Worm (Caenorhabditis elegans) whole organism, L2 larva: Measurements from ENCODE around the gene scl-8.

Source experiments
- F13H6.1 ChIP-seq: sonication (generic microtip); optimal IDR thresholded peaks from 2 replicates; lab custom pipeline; 2016; ENCODE audit warnings: missing genetic modification characterization, missing compliant biosample characterization
- R02D3.7 ChIP-seq: fragments of 150-350 bp; optimal IDR thresholded peaks from 2 replicates; lab custom pipeline; 2014; ENCODE audit warnings: missing biosample characterization, missing genetic modification characterization
- Y55F3AM.14 ChIP-seq: fragments of 200-800 bp; sonication (Bioruptor generic); optimal IDR thresholded peaks from 2 replicates; lab custom pipeline; 2018; ENCODE audit warnings: mild to moderate bottlenecking, missing genetic modification characterization, missing compliant biosample characterization
- ZK546.5 ChIP-seq: sonication (generic microtip); optimal IDR thresholded peaks from 2 replicates; lab custom pipeline; 2017; ENCODE audit warnings: missing biosample characterization, missing genetic modification characterization
- ceh-16 ChIP-seq: fragments of 150-350 bp; optimal IDR thresholded peaks from 2 replicates; lab custom pipeline; 2014; ENCODE audit warnings: missing biosample characterization, missing genetic modification characterization
- dmd-4 ChIP-seq: sonication (generic microtip); optimal IDR thresholded peaks from 2 replicates; lab custom pipeline; 2017; ENCODE audit warnings: missing biosample characterization, missing genetic modification characterization
- elt-1 ChIP-seq: fragments of 150-350 bp; optimal IDR thresholded peaks from 2 replicates; lab custom pipeline; 2014; ENCODE audit warnings: missing biosample characterization, missing genetic modification characterization
- elt-3 ChIP-seq: sonication (generic microtip); optimal IDR thresholded peaks from 2 replicates; lab custom pipeline; 2017; ENCODE audit warnings: missing biosample characterization, missing genetic modification characterization
- lin-11 ChIP-seq: fragments of 150-350 bp; sonication (generic microtip); optimal IDR thresholded peaks from 2 replicates; lab custom pipeline; 2014; ENCODE audit warnings: missing biosample characterization, missing genetic modification characterization, inconsistent platforms, mixed read lengths
- lin-13 ChIP-seq: fragments of 150-350 bp; optimal IDR thresholded peaks from 2 replicates; lab custom pipeline; 2014; ENCODE audit warnings: missing biosample characterization, missing genetic modification reagents, missing genetic modification characterization
- lin-39 ChIP-seq: fragments of 150-350 bp; optimal IDR thresholded peaks from 2 replicates; lab custom pipeline; 2014; ENCODE audit warnings: missing biosample characterization, missing genetic modification reagents, missing genetic modification characterization
- lsy-2 ChIP-seq, 2 experiments: fragments of 150-350 bp in 1 of 2; sonication (generic microtip) in 1 of 2; optimal IDR thresholded peaks; 2 replicates each; lab custom pipeline; 2014 to 2017; ENCODE audit warnings: missing biosample characterization in 2 of 2, missing genetic modification characterization in 2 of 2
- mab-5 ChIP-seq: fragments of 150-350 bp; optimal IDR thresholded peaks from 2 replicates; lab custom pipeline; 2014; ENCODE audit warnings: missing biosample characterization, missing genetic modification characterization
- mbf-1 ChIP-seq: sonication (generic microtip); optimal IDR thresholded peaks from 2 replicates; lab custom pipeline; 2017; ENCODE audit warnings: missing biosample characterization, missing genetic modification characterization
- nhr-10 ChIP-seq: sonication (generic microtip); optimal IDR thresholded peaks from 2 replicates; lab custom pipeline; 2017; ENCODE audit warnings: missing biosample characterization, missing genetic modification characterization
- nhr-12 ChIP-seq: fragments of 150-350 bp; optimal IDR thresholded peaks from 2 replicates; lab custom pipeline; 2014; ENCODE audit warnings: missing biosample characterization, missing genetic modification characterization
- nhr-129 ChIP-seq: fragments of 150-350 bp; optimal IDR thresholded peaks from 2 replicates; lab custom pipeline; 2014; ENCODE audit warnings: missing biosample characterization, missing genetic modification characterization
- nhr-21 ChIP-seq: fragments of 150-350 bp; optimal IDR thresholded peaks from 2 replicates; lab custom pipeline; 2014; ENCODE audit warnings: missing biosample characterization, missing genetic modification characterization
- nhr-23 ChIP-seq: fragments of 150-350 bp; optimal IDR thresholded peaks from 2 replicates; lab custom pipeline; 2014; ENCODE audit warnings: missing biosample characterization, missing genetic modification reagents, missing genetic modification characterization
- nhr-25 ChIP-seq: fragments of 150-350 bp; sonication (generic microtip); optimal IDR thresholded peaks from 3 replicates; lab custom pipeline; 2014; ENCODE audit warnings: missing biosample characterization, missing genetic modification characterization
- nhr-77 ChIP-seq: fragments of 150-350 bp; optimal IDR thresholded peaks from 2 replicates; lab custom pipeline; 2014; ENCODE audit warnings: missing biosample characterization, missing genetic modification characterization
- sma-3 ChIP-seq: sonication (generic microtip); optimal IDR thresholded peaks from 2 replicates; lab custom pipeline; 2016; ENCODE audit warnings: missing genetic modification reagents, missing genetic modification characterization, missing compliant biosample characterization
- sma-9 ChIP-seq, 2 experiments: fragments of 150-350 bp in 1 of 2; sonication (generic microtip) in 1 of 2; optimal IDR thresholded peaks; 2 replicates each; lab custom pipeline; 2014 to 2016; ENCODE audit warnings: missing genetic modification characterization in 2 of 2, mild to moderate bottlenecking in 1 of 2, missing biosample characterization in 1 of 2, missing compliant biosample characterization in 1 of 2, missing genetic modification reagents in 1 of 2, moderate library complexity in 1 of 2
- snpc-4 ChIP-seq: fragments of 150-350 bp; optimal IDR thresholded peaks from 2 replicates; lab custom pipeline; 2014; ENCODE audit warnings: missing biosample characterization, missing genetic modification characterization
- unc-39 ChIP-seq: fragments of 150-350 bp; optimal IDR thresholded peaks from 2 replicates; lab custom pipeline; 2014; ENCODE audit warnings: missing biosample characterization, missing genetic modification characterization
- unc-55 ChIP-seq: fragments of 150-350 bp; sonication (generic microtip); optimal IDR thresholded peaks from 3 replicates; lab custom pipeline; 2014; ENCODE audit warnings: missing biosample characterization, missing genetic modification reagents, missing genetic modification characterization
- unc-62 ChIP-seq: fragments of 150-350 bp; optimal IDR thresholded peaks from 2 replicates; lab custom pipeline; 2014; ENCODE audit warnings: missing biosample characterization, missing genetic modification reagents, missing genetic modification characterization
- zag-1 ChIP-seq: fragments of 150-350 bp; optimal IDR thresholded peaks from 2 replicates; lab custom pipeline; 2014; ENCODE audit warnings: missing biosample characterization, missing genetic modification characterization
- ztf-1 ChIP-seq: fragments of 200-800 bp; sonication (Bioruptor generic); conservative IDR thresholded peaks from 2 replicates; pipeline ENCODE4 v1.3.6; 2022; ENCODE audit warnings: missing genetic modification characterization, missing compliant biosample characterization
- ztf-11 ChIP-seq: sonication (generic microtip); optimal IDR thresholded peaks from 2 replicates; lab custom pipeline; 2017; ENCODE audit warnings: missing biosample characterization, missing genetic modification characterization
- ztf-4 ChIP-seq: fragments of 150-350 bp; optimal IDR thresholded peaks from 2 replicates; lab custom pipeline; 2014; ENCODE audit warnings: missing biosample characterization, missing genetic modification characterization

The scl-8 gene

DNA sequence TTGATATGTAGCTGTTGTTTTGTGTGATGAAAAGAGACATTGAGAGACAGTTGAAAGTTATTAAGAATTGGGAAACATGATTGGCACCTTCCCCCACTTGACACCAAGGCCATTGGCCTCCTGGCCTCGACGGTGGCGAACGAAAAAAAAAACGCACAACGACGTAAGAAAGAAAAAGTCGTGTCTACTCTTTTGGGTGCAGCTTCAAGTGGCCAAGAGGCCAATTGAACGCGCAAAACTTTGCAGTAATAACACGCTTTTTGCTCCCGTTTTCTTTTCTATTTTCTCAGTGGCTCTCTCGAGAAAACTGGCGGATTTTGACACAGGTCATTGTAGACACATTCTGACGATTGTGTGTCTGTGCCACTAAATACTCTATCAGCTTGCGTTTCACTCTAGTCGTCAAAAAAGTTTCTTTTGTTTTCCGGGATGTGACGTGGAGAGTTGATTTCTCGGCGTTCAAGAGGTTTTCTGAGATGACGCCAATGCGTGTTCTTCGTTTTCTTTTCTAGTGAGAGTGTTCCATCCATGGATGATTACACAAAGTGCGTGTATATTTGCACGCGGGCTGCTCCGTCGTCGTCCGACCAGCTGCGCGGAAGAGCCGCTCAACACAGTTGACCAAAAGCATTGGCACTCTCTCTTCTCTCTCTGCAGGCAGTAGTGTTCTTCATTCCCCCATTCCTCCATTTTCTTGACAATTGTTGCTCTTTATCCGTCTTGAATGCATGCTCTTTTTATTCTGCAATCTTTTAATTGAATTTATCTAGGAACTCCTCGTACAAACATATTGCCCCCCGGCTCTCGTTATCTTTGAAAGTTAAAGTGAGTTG lies 40.9 kb upstream of the scl-8 start:
- TF ChIP-seq dmd-4 (tag; lab: Kevin White, UChicago) (no peak), nhr-21 (tag; lab: Kevin White, UChicago) (no peak), sma-3 (no peak), nhr-25 (peak; percentile 8), snpc-4 (tag; lab: Kevin White, UChicago) (no peak), ztf-4 (peak; percentile 5), zag-1 (tag; lab: Kevin White, UChicago) (no peak), unc-39 (tag; lab: Kevin White, UChicago) (no peak)

DNA sequence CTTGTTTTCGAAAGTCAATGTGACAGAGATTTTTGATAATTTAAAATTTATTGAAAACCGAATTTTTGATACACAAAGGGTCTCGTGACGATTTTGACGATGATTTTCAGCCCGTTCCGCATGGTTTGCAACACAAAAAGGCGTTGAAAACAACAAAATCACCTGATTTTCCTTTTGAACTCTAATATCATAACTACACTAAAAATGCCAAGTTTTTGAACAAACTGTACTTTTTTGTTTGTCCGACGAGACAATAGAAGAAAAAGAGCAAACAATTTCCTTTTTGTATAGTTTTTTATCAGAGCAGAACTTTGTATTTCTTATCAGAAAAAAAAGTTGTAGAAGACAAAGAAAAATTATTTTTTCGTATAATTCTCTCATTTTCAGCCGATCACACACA lies 39.4 kb upstream of the scl-8 start:
- TF ChIP-seq nhr-129 (tag; lab: Kevin White, UChicago) (peak; percentile 19), sma-9 (GFP tag; optimal IDR thresholded peaks at IDR 0.05; lab: Kevin White, UChicago) (no peak), sma-9 (tag; optimal IDR thresholded peaks at IDR 0.05; lab: Kevin White, UChicago) (no peak)
- TF ChIP-seq, all 48 proteins: peak for 1

DNA sequence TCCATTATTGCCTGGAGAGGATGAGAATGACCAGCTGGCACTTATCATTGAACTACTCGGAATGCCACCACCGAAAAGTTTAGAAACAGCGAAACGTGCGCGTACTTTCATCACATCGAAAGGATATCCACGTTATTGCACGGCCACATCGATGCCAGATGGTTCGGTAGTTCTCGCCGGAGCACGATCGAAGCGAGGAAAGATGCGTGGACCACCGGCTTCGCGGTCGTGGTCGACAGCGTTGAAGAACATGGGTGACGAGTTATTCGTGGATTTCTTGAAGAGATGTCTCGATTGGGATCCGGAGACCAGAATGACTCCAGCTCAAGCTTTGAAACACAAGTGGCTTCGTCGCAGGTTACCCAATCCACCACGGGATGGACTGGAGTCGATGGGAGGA lies 38.0 kb upstream of the scl-8 start:
- TF ChIP-seq nhr-77 (tag; lab: Kevin White, UChicago) (no peak), ztf-4 (no peak), ceh-16 (tag; lab: Kevin White, UChicago) (no peak)

DNA sequence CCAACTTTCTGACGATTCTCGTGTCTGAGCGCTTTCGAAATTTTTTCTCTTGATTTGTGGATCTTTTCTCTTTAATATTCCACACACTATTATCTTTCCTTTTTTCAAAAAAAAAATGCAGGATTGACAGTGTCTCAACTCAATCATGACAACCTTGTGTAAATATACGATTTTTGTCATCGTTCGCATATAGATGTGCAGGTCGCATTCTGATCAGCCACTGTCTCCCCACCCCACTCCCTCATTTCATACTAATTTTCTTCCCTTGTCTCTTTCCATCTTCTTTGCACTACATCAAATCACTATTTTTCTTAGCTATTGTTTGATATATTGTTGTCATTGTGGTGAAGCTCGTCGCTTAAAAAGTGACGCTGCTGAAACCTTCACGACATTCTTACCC lies 36.2 kb upstream of the scl-8 start:
- TF ChIP-seq nhr-77 (tag; lab: Kevin White, UChicago): no peak
- TF ChIP-seq nhr-25: peak; percentile 18

DNA sequence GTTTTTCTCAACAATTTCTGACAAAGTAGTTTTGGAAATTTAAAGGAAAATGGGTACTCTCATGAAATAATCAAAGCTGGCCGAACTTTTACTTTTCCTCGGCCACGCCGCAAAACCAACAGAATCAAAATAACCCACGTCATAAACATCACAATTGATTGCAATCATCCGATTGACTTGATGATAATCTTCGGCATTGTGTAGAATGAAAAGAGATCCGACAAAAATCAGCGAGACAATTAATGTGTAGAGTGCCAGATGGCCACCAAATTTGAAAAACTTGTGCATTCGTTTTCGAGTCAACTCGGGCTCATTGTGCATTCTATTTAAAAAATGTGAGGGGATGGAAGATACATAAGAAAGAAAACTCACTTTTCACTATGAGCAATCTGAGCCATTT lies 34.7 kb upstream of the scl-8 start:
- TF ChIP-seq snpc-4 (tag; lab: Kevin White, UChicago): no peak
- no peak for TF ChIP-seq lin-13 (GFP tag; lab: Kevin White, UChicago)
- no peak for TF ChIP-seq nhr-77 (tag; lab: Kevin White, UChicago)
- TF ChIP-seq elt-1 (tag; lab: Kevin White, UChicago): no peak
- no peak for TF ChIP-seq lin-11 (tag; lab: Kevin White, UChicago)
- TF ChIP-seq nhr-23: no peak
- TF ChIP-seq nhr-25: no peak
- TF ChIP-seq mbf-1 (tag; lab: Kevin White, UChicago): no peak
- TF ChIP-seq unc-55 (GFP tag; lab: Kevin White, UChicago): no peak
- TF ChIP-seq elt-3 (tag; lab: Kevin White, UChicago): no peak
- TF ChIP-seq Y55F3AM.14: no peak
- no peak for TF ChIP-seq nhr-21 (tag; lab: Kevin White, UChicago)

DNA sequence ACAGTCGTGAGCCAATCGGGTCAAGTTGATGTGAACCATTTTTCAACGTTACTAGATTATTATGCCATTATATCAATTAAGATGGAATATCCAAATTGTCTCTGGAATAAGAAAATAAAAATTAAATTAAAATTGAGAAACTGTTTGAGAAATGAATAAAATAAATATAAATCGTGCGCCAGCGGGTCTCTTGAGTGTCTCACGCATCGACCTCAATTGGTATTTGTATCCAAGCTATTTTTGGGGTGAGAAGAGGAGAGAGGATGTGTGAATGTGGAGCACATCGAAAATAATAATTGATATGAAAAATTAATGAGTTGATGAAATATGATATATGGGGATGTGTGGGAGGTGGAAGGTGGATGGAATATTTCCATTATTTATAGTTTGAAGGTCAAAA lies 32.7 kb upstream of the scl-8 start, which contains the start of gene F49E11.2:
F49E11.2 (minus strand) TSS at position 101 of the 400 bp plus-strand sequence.
- TF ChIP-seq F13H6.1 (tag; lab: Kevin White, UChicago): no peak
- no peak for TF ChIP-seq unc-62
- TF ChIP-seq nhr-21 (tag; lab: Kevin White, UChicago): no peak
- TF ChIP-seq nhr-12 (tag; lab: Kevin White, UChicago): no peak
- no peak for TF ChIP-seq ztf-1 (GFP tag; lab: Robert Waterston, UW)
- no peak for TF ChIP-seq ztf-4
- no peak for TF ChIP-seq ztf-11 (tag; lab: Kevin White, UChicago)
- TF ChIP-seq unc-39 (tag; lab: Kevin White, UChicago): no peak
- TF ChIP-seq mab-5 (tag; lab: Kevin White, UChicago): no peak
- no peak for TF ChIP-seq lsy-2 (tag; optimal IDR thresholded peaks at IDR 0.05; lab: Kevin White, UChicago)

DNA sequence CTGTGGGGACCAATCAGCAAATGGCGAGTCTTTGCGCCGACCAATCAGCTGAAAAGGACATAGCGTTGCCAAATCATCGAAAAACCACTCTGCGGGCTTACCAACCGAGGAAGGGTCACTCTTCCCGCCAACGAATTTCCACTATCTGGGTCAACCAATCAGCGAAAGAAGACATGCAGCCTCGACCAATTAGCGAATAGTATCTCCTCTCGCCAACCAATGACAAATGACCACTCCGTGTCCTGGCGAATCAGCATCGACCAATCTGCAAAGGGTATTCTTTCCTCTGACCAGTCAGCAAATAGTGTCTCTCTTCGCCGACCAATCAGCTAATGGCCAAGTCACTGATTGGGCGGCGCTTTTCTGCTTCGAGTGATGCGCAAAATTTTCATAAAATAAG lies 30.1 kb upstream of the scl-8 start:
- TF ChIP-seq nhr-10 (tag; lab: Kevin White, UChicago): no peak
- TF ChIP-seq R02D3.7 (tag; lab: Kevin White, UChicago): no peak
- TF ChIP-seq sma-9 (GFP tag; optimal IDR thresholded peaks at IDR 0.05; lab: Kevin White, UChicago): no peak
- TF ChIP-seq sma-9 (tag; optimal IDR thresholded peaks at IDR 0.05; lab: Kevin White, UChicago): no peak
- no peak for TF ChIP-seq ztf-11 (tag; lab: Kevin White, UChicago)
- no peak for TF ChIP-seq nhr-21 (tag; lab: Kevin White, UChicago)
- TF ChIP-seq lin-39 (tag; lab: Kevin White, UChicago): no peak
- TF ChIP-seq ZK546.5 (tag; lab: Kevin White, UChicago): no peak
